Worm (Caenorhabditis elegans) whole organism, young adult: ENCODE results near the gene K04A8.19.

Experiments used
- B0019.2 ChIP-seq: fragments of 200-800 bp; sonication (Bioruptor generic); conservative IDR thresholded peaks from 2 replicates; pipeline ENCODE4 v1.3.6; 2022; ENCODE audit warnings: missing genetic modification reagents, missing genetic modification characterization, missing compliant biosample characterization
- B0035.1 ChIP-seq: sonication (generic microtip); optimal IDR thresholded peaks from 2 replicates; lab custom pipeline; 2016; ENCODE audit warnings: missing genetic modification characterization, mild to moderate bottlenecking, missing compliant biosample characterization, missing genotype, missing genetic modification reagents
- B0261.1 ChIP-seq: sonication (generic microtip); optimal IDR thresholded peaks from 2 replicates; lab custom pipeline; 2016; ENCODE audit warnings: mild to moderate bottlenecking, missing genetic modification characterization, moderate library complexity, missing compliant biosample characterization
- B0336.3 ChIP-seq: fragments of 200-800 bp; sonication (Bioruptor generic); IDR thresholded peaks from 2 replicates; pipeline ENCODE4 v1.3.6; 2022; ENCODE audit warnings: missing genetic modification characterization, missing compliant biosample characterization
- C06A6.2 ChIP-seq: fragments of 200-800 bp; sonication (Bioruptor generic); conservative IDR thresholded peaks from 2 replicates; pipeline ENCODE4 v1.3.6; 2022; ENCODE audit warnings: missing genetic modification characterization, missing compliant biosample characterization
- C17E4.6 ChIP-seq: fragments of 200-800 bp; sonication (Bioruptor generic); IDR thresholded peaks from 2 replicates; pipeline ENCODE4 v1.3.6; 2022; ENCODE audit warnings: missing genetic modification reagents, missing genetic modification characterization, missing compliant biosample characterization
- D2030.7 ChIP-seq: fragments of 200-800 bp; sonication (Bioruptor generic); IDR thresholded peaks from 2 replicates; pipeline ENCODE4 v1.3.6; 2022; ENCODE audit warnings: missing genetic modification reagents, missing genetic modification characterization, missing compliant biosample characterization
- F49E8.2 ChIP-seq: sonication (generic microtip); optimal IDR thresholded peaks from 3 replicates; lab custom pipeline; 2017; ENCODE audit warnings: missing genetic modification characterization, mild to moderate bottlenecking, missing compliant biosample characterization, antibody characterized with exemption, moderate library complexity; ENCODE audit not compliant: insufficient read depth
- F55B11.4 ChIP-seq: sonication (generic microtip); optimal IDR thresholded peaks from 2 replicates; lab custom pipeline; 2016; ENCODE audit warnings: missing compliant biosample characterization, missing genetic modification characterization, borderline replicate concordance; ENCODE audit not compliant: insufficient read depth
- K11D2.4 ChIP-seq: fragments of 200-800 bp; sonication (Bioruptor generic); IDR thresholded peaks from 2 replicates; pipeline ENCODE4 v1.3.6; 2022; ENCODE audit warnings: missing genetic modification reagents, missing genetic modification characterization, missing compliant biosample characterization
- Y53F4B.3 ChIP-seq: fragments of 200-800 bp; sonication (Bioruptor generic); IDR thresholded peaks from 2 replicates; pipeline ENCODE4 v1.3.6; 2022; ENCODE audit warnings: missing genetic modification reagents, missing genetic modification characterization, missing compliant biosample characterization
- Y53G8AR.9 ChIP-seq: fragments of 200-800 bp; sonication (Bioruptor generic); conservative IDR thresholded peaks from 2 replicates; pipeline ENCODE4 v1.3.6; 2022; ENCODE audit warnings: missing genetic modification reagents, missing genetic modification characterization, missing compliant biosample characterization
- Y79H2A.3 ChIP-seq: fragments of 200-800 bp; sonication (Bioruptor generic); conservative IDR thresholded peaks from 2 replicates; pipeline ENCODE4 v1.3.6; 2022; ENCODE audit warnings: missing genetic modification reagents, missing genetic modification characterization, missing compliant biosample characterization
- Y95B8A.8 ChIP-seq: fragments of 200-800 bp; sonication (Bioruptor generic); IDR thresholded peaks from 2 replicates; pipeline ENCODE4 v1.3.6; 2022; ENCODE audit warnings: missing genetic modification reagents, missing genetic modification characterization, missing compliant biosample characterization
- aptf-2 ChIP-seq: fragments of 200-800 bp; sonication (Bioruptor generic); conservative IDR thresholded peaks from 2 replicates; pipeline ENCODE4 v1.3.6; 2022; ENCODE audit warnings: missing genetic modification reagents, missing genetic modification characterization, missing compliant biosample characterization
- aptf-3 ChIP-seq: fragments of 200-800 bp; sonication (Bioruptor generic); IDR thresholded peaks from 2 replicates; pipeline ENCODE4 v1.3.6; 2022; ENCODE audit warnings: missing genetic modification characterization, missing compliant biosample characterization
- atf-7 ChIP-seq: sonication (generic microtip); optimal IDR thresholded peaks from 2 replicates; lab custom pipeline; 2017; ENCODE audit warnings: mild to moderate bottlenecking, missing genetic modification characterization, missing compliant biosample characterization
- attf-5 ChIP-seq: fragments of 200-800 bp; sonication (Bioruptor generic); optimal IDR thresholded peaks from 2 replicates; lab custom pipeline; 2018; ENCODE audit warnings: mild to moderate bottlenecking, missing genetic modification characterization, missing compliant biosample characterization
- bed-1 ChIP-seq: fragments of 200-800 bp; sonication (Bioruptor generic); IDR thresholded peaks from 2 replicates; pipeline ENCODE4 v1.3.6; 2022; ENCODE audit warnings: missing genetic modification reagents, missing genetic modification characterization, missing compliant biosample characterization
- cebp-2 ChIP-seq: fragments of 200-800 bp; sonication (Bioruptor generic); IDR thresholded peaks from 2 replicates; pipeline ENCODE4 v1.3.6; 2022; ENCODE audit warnings: missing genetic modification characterization, missing compliant biosample characterization
- ceh-100 ChIP-seq: fragments of 200-800 bp; sonication (Bioruptor generic); IDR thresholded peaks from 2 replicates; pipeline ENCODE4 v1.3.6; 2022; ENCODE audit warnings: missing genetic modification reagents, missing genetic modification characterization, missing compliant biosample characterization
- efl-1 ChIP-seq: fragments of 150-350 bp; optimal IDR thresholded peaks from 2 replicates; lab custom pipeline; 2014; ENCODE audit warnings: missing biosample characterization, missing genetic modification reagents, missing genetic modification characterization
- egrh-3 ChIP-seq: fragments of 200-800 bp; sonication (Bioruptor generic); IDR thresholded peaks from 2 replicates; pipeline ENCODE4 v1.3.6; 2022; ENCODE audit warnings: missing genetic modification reagents, missing genetic modification characterization, missing compliant biosample characterization
- gei-17 ChIP-seq: fragments of 200-800 bp; sonication (Bioruptor generic); optimal IDR thresholded peaks from 2 replicates; lab custom pipeline; 2018; ENCODE audit warnings: mild to moderate bottlenecking, missing genetic modification characterization, missing compliant biosample characterization
- him-1 ChIP-seq: sonication (generic microtip); optimal IDR thresholded peaks from 2 replicates; lab custom pipeline; 2016; ENCODE audit warnings: missing genotype, missing genetic modification reagents, missing genetic modification characterization, missing compliant biosample characterization
- hmg-20 ChIP-seq: fragments of 200-800 bp; sonication (Bioruptor generic); IDR thresholded peaks from 2 replicates; pipeline ENCODE4 v1.3.6; 2022; ENCODE audit warnings: missing genetic modification reagents, missing genetic modification characterization, missing compliant biosample characterization
- lin-26 ChIP-seq: fragments of 200-800 bp; sonication (Bioruptor generic); IDR thresholded peaks from 2 replicates; pipeline ENCODE4 v1.3.6; 2022; ENCODE audit warnings: missing genetic modification reagents, missing genetic modification characterization, missing compliant biosample characterization
- lin-35 ChIP-seq, 3 experiments: fragments of 150-350 bp in 2 of 3; sonication (generic microtip) in 1 of 3; optimal IDR thresholded peaks; 2 replicates each; lab custom pipeline; 2014 to 2018; ENCODE audit warnings: missing biosample characterization in 3 of 3, missing genetic modification characterization in 3 of 3, missing genetic modification reagents in 3 of 3
- lin-40 ChIP-seq: sonication (generic microtip); optimal IDR thresholded peaks from 2 replicates; lab custom pipeline; 2016; ENCODE audit warnings: missing genetic modification characterization, mild to moderate bottlenecking, missing compliant biosample characterization, missing genotype, missing genetic modification reagents
- lir-1 ChIP-seq: fragments of 200-800 bp; sonication (Bioruptor generic); conservative IDR thresholded peaks from 2 replicates; pipeline ENCODE4 v1.3.6; 2022; ENCODE audit warnings: missing genetic modification reagents, missing genetic modification characterization, missing compliant biosample characterization
- lsy-27 ChIP-seq: sonication (generic microtip); optimal IDR thresholded peaks from 2 replicates; lab custom pipeline; 2017; ENCODE audit warnings: missing genetic modification characterization, mild to moderate bottlenecking, missing compliant biosample characterization, antibody characterized with exemption, missing genotype, borderline replicate concordance; ENCODE audit not compliant: insufficient read depth
- madf-10 ChIP-seq: sonication (generic microtip); optimal IDR thresholded peaks from 2 replicates; lab custom pipeline; 2016; ENCODE audit warnings: mild to moderate bottlenecking, missing genetic modification characterization, missing compliant biosample characterization
- madf-6 ChIP-seq: fragments of 200-800 bp; sonication (Bioruptor generic); IDR thresholded peaks from 2 replicates; pipeline ENCODE4 v1.3.6; 2022; ENCODE audit warnings: missing genetic modification reagents, missing genetic modification characterization, missing compliant biosample characterization
- madf-8 ChIP-seq: fragments of 200-800 bp; sonication (Bioruptor generic); conservative IDR thresholded peaks from 2 replicates; pipeline ENCODE4 v1.3.6; 2022; ENCODE audit warnings: missing genetic modification reagents, missing genetic modification characterization, missing compliant biosample characterization
- nfyb-1 ChIP-seq: fragments of 200-800 bp; sonication (Bioruptor generic); IDR thresholded peaks from 2 replicates; pipeline ENCODE4 v1.3.6; 2022; ENCODE audit warnings: missing genetic modification reagents, missing genetic modification characterization, missing compliant biosample characterization
- nhr-120 ChIP-seq: fragments of 200-800 bp; sonication (Bioruptor generic); IDR thresholded peaks from 2 replicates; pipeline ENCODE4 v1.3.6; 2022; ENCODE audit warnings: missing genetic modification characterization, missing compliant biosample characterization
- nhr-90 ChIP-seq: sonication (generic microtip); optimal IDR thresholded peaks from 2 replicates; lab custom pipeline; 2016; ENCODE audit warnings: missing genotype, mild to moderate bottlenecking, missing genetic modification characterization, missing compliant biosample characterization
- pha-4 ChIP-seq: fragments of 150-350 bp; sonication (generic microtip); optimal IDR thresholded peaks from 2 replicates; lab custom pipeline; 2014; ENCODE audit warnings: missing biosample characterization, missing genetic modification reagents, missing genetic modification characterization
- rec-8 ChIP-seq, 2 experiments: sonication (generic microtip); optimal IDR thresholded peaks; 2 replicates each; lab custom pipeline; 2016; ENCODE audit warnings: mild to moderate bottlenecking in 2 of 2, missing genetic modification characterization in 2 of 2, missing genetic modification reagents in 2 of 2, missing genotype in 2 of 2, missing biosample characterization in 1 of 2, missing compliant biosample characterization in 1 of 2, moderate library complexity in 1 of 2
- tbp1 ChIP-seq: fragments of 200-800 bp; sonication (Bioruptor generic); optimal IDR thresholded peaks from 2 replicates; lab custom pipeline; 2018; ENCODE audit warnings: mild to moderate bottlenecking, missing genetic modification characterization, missing compliant biosample characterization
- tbx-9 ChIP-seq: sonication (generic microtip); optimal IDR thresholded peaks from 2 replicates; lab custom pipeline; 2016; ENCODE audit warnings: borderline replicate concordance, missing genetic modification characterization, inconsistent platforms, missing compliant biosample characterization
- unc-130 ChIP-seq: sonication (generic microtip); optimal IDR thresholded peaks from 2 replicates; lab custom pipeline; 2016; ENCODE audit warnings: missing genetic modification reagents, missing genetic modification characterization, missing compliant biosample characterization
- unc-62 ChIP-seq: fragments of 150-350 bp; optimal IDR thresholded peaks from 2 replicates; lab custom pipeline; 2014; ENCODE audit warnings: missing biosample characterization, missing genetic modification reagents, missing genetic modification characterization
- zim-3 ChIP-seq: sonication (generic microtip); optimal IDR thresholded peaks from 2 replicates; lab custom pipeline; 2017; ENCODE audit warnings: mild to moderate bottlenecking, missing genetic modification characterization, moderate library complexity, missing compliant biosample characterization
- ztf-25 ChIP-seq: fragments of 200-800 bp; sonication (Bioruptor generic); IDR thresholded peaks from 2 replicates; pipeline ENCODE4 v1.3.6; 2022; ENCODE audit warnings: missing genetic modification reagents, missing genetic modification characterization, missing compliant biosample characterization
- ztf-28 ChIP-seq: fragments of 200-800 bp; sonication (Bioruptor generic); IDR thresholded peaks from 2 replicates; pipeline ENCODE4 v1.3.6; 2022; ENCODE audit warnings: missing genetic modification reagents, missing genetic modification characterization, missing compliant biosample characterization
- ztf-6 ChIP-seq: fragments of 200-800 bp; sonication (Bioruptor generic); IDR thresholded peaks from 2 replicates; pipeline ENCODE4 v1.3.6; 2022; ENCODE audit warnings: missing genetic modification reagents, missing genetic modification characterization, missing compliant biosample characterization

Gene K04A8.19

DNA sequence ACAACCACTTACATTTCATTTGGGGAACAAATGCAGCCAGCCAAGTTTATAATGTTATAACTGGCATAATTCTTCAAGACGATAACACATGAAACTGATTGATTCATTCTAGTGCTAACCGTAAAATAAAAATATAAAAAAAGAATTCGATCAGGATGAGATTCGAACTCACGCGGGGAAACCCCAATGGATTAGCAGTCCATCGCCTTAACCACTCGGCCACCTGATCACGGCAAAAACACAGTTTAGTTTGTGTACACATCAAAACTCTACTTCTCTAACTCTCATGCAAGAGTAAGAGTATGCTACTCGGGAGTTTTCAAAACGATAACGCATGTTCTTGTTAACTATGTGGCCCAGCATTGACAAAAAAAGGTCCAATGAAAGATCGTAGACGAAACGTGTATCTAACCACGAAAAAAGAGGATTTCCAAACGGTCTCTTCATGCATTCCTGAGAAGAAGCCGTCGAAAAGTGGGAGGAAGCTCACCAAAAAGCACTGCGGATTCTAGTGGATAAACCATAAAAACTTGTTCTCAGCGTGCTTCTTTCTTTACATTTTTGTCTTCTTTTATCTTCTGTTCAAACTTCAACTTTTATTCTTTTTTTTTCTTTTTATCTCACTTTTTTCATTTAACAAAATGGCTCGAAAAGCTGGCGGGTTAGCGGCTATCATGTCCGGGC is 2.4 kb downstream of the K04A8.19 start, which contains the start of gene twk-10 (continued):
- peak; percentile 53 for TF ChIP-seq attf-5
- peak; percentile 84; the same call in 1 of the 2 replicates for TF ChIP-seq ztf-25
- peak; percentile 51 for TF ChIP-seq lsy-27 (tag; lab: Kevin White, UChicago)
- no peak for TF ChIP-seq C06A6.2 (GFP tag; lab: Robert Waterston, UW)
- TF ChIP-seq bed-1, result no peak
- TF ChIP-seq atf-7 (tag; lab: Kevin White, UChicago), result no peak
- TF ChIP-seq F49E8.2 (tag; lab: Kevin White, UChicago), result no peak
- TF ChIP-seq aptf-2 (GFP tag; lab: Robert Waterston, UW), result no peak
- TF ChIP-seq B0261.1, result peak; percentile 73
- TF ChIP-seq cebp-2 (GFP tag; lab: Robert Waterston, UW), result 0 out of 2 replicates have a peak, but pooled peaks have one; percentile 47
- TF ChIP-seq lin-26 (GFP tag; lab: Robert Waterston, UW), result peak; percentile 86
- no peak for TF ChIP-seq zim-3 (tag; lab: Kevin White, UChicago)
- TF ChIP-seq madf-10 (tag; lab: Kevin White, UChicago), result no peak
- TF ChIP-seq D2030.7 (GFP tag; lab: Robert Waterston, UW), result peak; percentile 53
- peak; percentile 73; the same call in 1 of the 2 replicates for TF ChIP-seq nfyb-1 (GFP tag; lab: Robert Waterston, UW)
- no peak for TF ChIP-seq Y79H2A.3
- TF ChIP-seq Y53F4B.3 (GFP tag; lab: Robert Waterston, UW), result no peak
- no peak for TF ChIP-seq lir-1
- no peak for TF ChIP-seq pha-4 (tag; lab: Kevin White, UChicago)
- TF ChIP-seq madf-8 (GFP tag; lab: Robert Waterston, UW), result no peak; the same call in 1 of the 2 replicates
- peak; percentile 75 for TF ChIP-seq him-1 (tag; lab: Kevin White, UChicago)
- no peak for TF ChIP-seq lin-35 (GFP tag; optimal IDR thresholded peaks at IDR 0.05; lab: Kevin White, UChicago)
- no peak for TF ChIP-seq efl-1 (GFP tag; lab: Kevin White, UChicago)
- TF ChIP-seq unc-62 (GFP tag; lab: Kevin White, UChicago), result no peak
- TF ChIP-seq B0035.1 (tag; lab: Kevin White, UChicago), result peak; percentile 15
- TF ChIP-seq tbp1 (GFP tag; lab: Kevin White, UChicago), result peak; percentile 94
- no peak for TF ChIP-seq gei-17 (GFP tag; lab: Kevin White, UChicago)
- no peak for TF ChIP-seq F55B11.4 (tag; lab: Kevin White, UChicago)
- TF ChIP-seq egrh-3, result no peak
- TF ChIP-seq C17E4.6, result no peak
- TF ChIP-seq hmg-20, result no peak
- no peak for TF ChIP-seq ztf-6 (GFP tag; lab: Robert Waterston, UW)
- TF ChIP-seq B0019.2 (GFP tag; lab: Robert Waterston, UW), result no peak
- TF ChIP-seq ztf-28 (GFP tag; lab: Robert Waterston, UW), result no peak
- TF ChIP-seq Y95B8A.8 (GFP tag; lab: Robert Waterston, UW), result no peak
- no peak for TF ChIP-seq Y53G8AR.9 (GFP tag; lab: Robert Waterston, UW)
- no peak for TF ChIP-seq unc-130 (GFP tag; lab: Kevin White, UChicago)
- peak; percentile 78 for TF ChIP-seq nhr-90 (tag; lab: Kevin White, UChicago)
- TF ChIP-seq K11D2.4 (GFP tag; lab: Robert Waterston, UW), result no peak
- no peak for TF ChIP-seq lin-40 (tag; lab: Kevin White, UChicago)
- TF ChIP-seq ceh-100 (GFP tag; lab: Robert Waterston, UW), result no peak
- no peak for TF ChIP-seq B0336.3 (GFP tag; lab: Robert Waterston, UW)
- TF ChIP-seq madf-6 (GFP tag; lab: Robert Waterston, UW), result peak; percentile 58; the same call in 1 of the 2 replicates
- no peak for TF ChIP-seq aptf-3
- TF ChIP-seq tbx-9, result no peak
- TF ChIP-seq rec-8 (tag; optimal IDR thresholded peaks at IDR 0.05; lab: Kevin White, UChicago), result peak in 1 of 2 experiments; percentile 73
- TF ChIP-seq nhr-120 (GFP tag; lab: Robert Waterston, UW), result no peak
